Worm (Caenorhabditis elegans): ENCODE measurements around the gene BE0003N10.6.

ce11 chrIII:1037173-1037572 lies 22.7 kb downstream of the BE0003N10.6 start, which contains the start of the genes chin-1 and BE0003N10.1:
- TF ChIP-seq W03F9.2 (tag; optimal IDR thresholded peaks at IDR 0.05): peak; percentile 45
- no peak for TF ChIP-seq him-1 (tag; optimal IDR thresholded peaks at IDR 0.05)
- no peak for TF ChIP-seq dao-5 (tag; optimal IDR thresholded peaks at IDR 0.05)
